Fruit fly (Drosophila melanogaster) whole organism, prepupa: ENCODE data around the gene Corp.
A peak's percentile ranks its signal among the peaks of the same experiment; 100 is the strongest.

Experiments
- CG10631 ChIP-seq: fragments of 200-800 bp; sonication (Bioruptor generic); optimal IDR thresholded peaks from 2 replicates; lab custom pipeline; 2016; ENCODE audit warnings: missing biosample characterization, missing genetic modification characterization
- CG11294 ChIP-seq: fragments of 200-800 bp; sonication (Bioruptor generic); IDR thresholded peaks from 2 replicates; pipeline ENCODE4 v1.3.6; 2022; ENCODE audit warnings: missing biosample characterization, missing genetic modification characterization
- CG11762 ChIP-seq: fragments of 200-800 bp; sonication (Bioruptor generic); optimal IDR thresholded peaks from 3 replicates; lab custom pipeline; 2016; ENCODE audit warnings: missing biosample characterization, missing genetic modification characterization; ENCODE audit not compliant: insufficient read depth
- CG11902 ChIP-seq: fragments of 200-800 bp; sonication (Bioruptor generic); optimal IDR thresholded peaks from 3 replicates; lab custom pipeline; 2016; ENCODE audit warnings: missing biosample characterization, missing genetic modification characterization
- CG15336 ChIP-seq: fragments of 200-800 bp; sonication (Bioruptor generic); IDR thresholded peaks from 2 replicates; pipeline ENCODE4 v1.3.6; 2022; ENCODE audit warnings: missing biosample characterization, missing genetic modification characterization
- CG1621 ChIP-seq: fragments of 200-800 bp; sonication (Bioruptor generic); optimal IDR thresholded peaks from 3 replicates; lab custom pipeline; 2018; ENCODE audit warnings: missing biosample characterization, mild to moderate bottlenecking, missing genetic modification characterization
- CG16779 ChIP-seq: fragments of 200-800 bp; sonication (Bioruptor generic); optimal IDR thresholded peaks from 3 replicates; lab custom pipeline; 2017; ENCODE audit warnings: missing biosample characterization, mild to moderate bottlenecking, missing genetic modification characterization
- CG6163 ChIP-seq: fragments of 200-800 bp; sonication (Bioruptor generic); IDR thresholded peaks from 3 replicates; pipeline ENCODE4 v1.3.6; 2022; ENCODE audit warnings: missing biosample characterization, missing genetic modification characterization
- CG6276 ChIP-seq: fragments of 200-800 bp; sonication (Bioruptor generic); optimal IDR thresholded peaks from 2 replicates; lab custom pipeline; 2017; ENCODE audit warnings: missing biosample characterization, mild to moderate bottlenecking, missing genetic modification characterization
- CG6792 ChIP-seq: fragments of 200-800 bp; sonication (Bioruptor generic); optimal IDR thresholded peaks from 3 replicates; lab custom pipeline; 2016; ENCODE audit warnings: missing biosample characterization, missing genetic modification characterization
- CG6808 ChIP-seq: fragments of 200-800 bp; sonication (Bioruptor generic); optimal IDR thresholded peaks from 3 replicates; lab custom pipeline; 2017; ENCODE audit warnings: missing biosample characterization, missing genetic modification characterization, mild to moderate bottlenecking, moderate library complexity, missing genetic modification reagents
- CG6854 ChIP-seq: fragments of 200-800 bp; sonication (Bioruptor generic); optimal IDR thresholded peaks from 2 replicates; lab custom pipeline; 2017; ENCODE audit warnings: missing biosample characterization, mild to moderate bottlenecking, missing genetic modification characterization
- CG7368 ChIP-seq: fragments of 200-800 bp; sonication (Bioruptor generic); optimal IDR thresholded peaks from 3 replicates; lab custom pipeline; 2016; ENCODE audit warnings: missing biosample characterization, missing genetic modification characterization
- CG8119 ChIP-seq: fragments of 200-800 bp; sonication (Bioruptor generic); IDR thresholded peaks from 3 replicates; pipeline ENCODE4 v1.3.6; 2022; ENCODE audit warnings: missing biosample characterization, missing genetic modification characterization
- CG8632 ChIP-seq: fragments of 200-800 bp; sonication (Bioruptor generic); optimal IDR thresholded peaks from 3 replicates; lab custom pipeline; 2016; ENCODE audit warnings: missing biosample characterization, missing genetic modification characterization
- Eip78C ChIP-seq: fragments of 200-800 bp; sonication (Bioruptor generic); peaks from one replicate; lab custom pipeline; 2016; ENCODE audit warnings: missing biosample characterization, missing genetic modification characterization
- Eip93F ChIP-seq: fragments of 200-800 bp; sonication (Bioruptor generic); optimal IDR thresholded peaks from 2 replicates; lab custom pipeline; 2016; ENCODE audit warnings: missing biosample characterization, mild to moderate bottlenecking, missing genetic modification characterization
- Ets21C ChIP-seq: fragments of 200-800 bp; sonication (Bioruptor generic); optimal IDR thresholded peaks from 3 replicates; lab custom pipeline; 2016; ENCODE audit warnings: missing biosample characterization, missing genetic modification characterization
- Gug ChIP-seq: fragments of 200-800 bp; sonication (Bioruptor generic); IDR thresholded peaks from 2 replicates; pipeline ENCODE4 v1.3.6; 2022; ENCODE audit warnings: missing biosample characterization, missing genetic modification characterization
- Hr38 ChIP-seq: sonication (Bioruptor generic); optimal IDR thresholded peaks from 2 replicates; lab custom pipeline; 2016; ENCODE audit warnings: missing biosample characterization, missing genetic modification characterization
- Hr39 ChIP-seq: fragments of 200-800 bp; sonication (Bioruptor generic); optimal IDR thresholded peaks from 2 replicates; lab custom pipeline; 2016; ENCODE audit warnings: missing biosample characterization, missing genetic modification characterization
- Hr4 ChIP-seq: fragments of 200-800 bp; sonication (Bioruptor generic); optimal IDR thresholded peaks from 3 replicates; lab custom pipeline; 2016; ENCODE audit warnings: missing biosample characterization, missing genetic modification characterization
- Met ChIP-seq: fragments of 200-800 bp; sonication (Bioruptor generic); optimal IDR thresholded peaks from 3 replicates; lab custom pipeline; 2016; ENCODE audit warnings: missing biosample characterization, missing genetic modification characterization
- OdsH ChIP-seq: fragments of 200-800 bp; sonication (Bioruptor generic); optimal IDR thresholded peaks from 3 replicates; lab custom pipeline; 2016; ENCODE audit warnings: missing biosample characterization, missing genetic modification characterization
- Smox ChIP-seq: fragments of 200-800 bp; sonication (Bioruptor generic); optimal IDR thresholded peaks from 3 replicates; lab custom pipeline; 2016; ENCODE audit warnings: missing biosample characterization, missing genetic modification characterization
- Sox102F ChIP-seq: fragments of 200-800 bp; sonication (Bioruptor generic); optimal IDR thresholded peaks from 2 replicates; lab custom pipeline; 2016; ENCODE audit warnings: missing biosample characterization, mild to moderate bottlenecking, missing genetic modification characterization
- Sox14 ChIP-seq: fragments of 200-800 bp; sonication (Bioruptor generic); optimal IDR thresholded peaks from 3 replicates; lab custom pipeline; 2016; ENCODE audit warnings: missing biosample characterization, missing genetic modification characterization
- achi ChIP-seq: fragments of 200-800 bp; sonication (Bioruptor generic); optimal IDR thresholded peaks from 3 replicates; lab custom pipeline; 2016; ENCODE audit warnings: missing biosample characterization, missing genetic modification characterization
- cyc ChIP-seq: fragments of 200-800 bp; sonication (Bioruptor generic); optimal IDR thresholded peaks from 3 replicates; lab custom pipeline; 2016; ENCODE audit warnings: missing biosample characterization, missing genetic modification characterization
- dsx ChIP-seq: fragments of 200-800 bp; optimal IDR thresholded peaks from 3 replicates; lab custom pipeline; 2019; ENCODE audit warnings: missing biosample characterization, mild to moderate bottlenecking, missing genetic modification characterization, moderate library complexity; ENCODE audit not compliant: poor library complexity, severe bottlenecking
- eg ChIP-seq: fragments of 200-800 bp; sonication (Bioruptor generic); IDR thresholded peaks from 3 replicates; pipeline ENCODE4 v1.3.6; 2022; ENCODE audit warnings: missing biosample characterization, missing genetic modification characterization
- esn ChIP-seq: fragments of 200-800 bp; sonication (Bioruptor generic); optimal IDR thresholded peaks from 2 replicates; lab custom pipeline; 2016; ENCODE audit warnings: missing biosample characterization, mild to moderate bottlenecking, missing genetic modification characterization, moderate library complexity
- fd59A ChIP-seq: fragments of 200-800 bp; sonication (Bioruptor generic); optimal IDR thresholded peaks from 2 replicates; lab custom pipeline; 2017; ENCODE audit warnings: missing biosample characterization, mild to moderate bottlenecking, missing genetic modification characterization, missing genetic modification reagents
- fd85E ChIP-seq: fragments of 200-800 bp; sonication (Bioruptor generic); optimal IDR thresholded peaks from 3 replicates; lab custom pipeline; 2016; ENCODE audit warnings: missing biosample characterization, missing genetic modification characterization
- fkh ChIP-seq: fragments of 200-800 bp; sonication (Bioruptor generic); optimal IDR thresholded peaks from 3 replicates; lab custom pipeline; 2017; ENCODE audit warnings: missing biosample characterization, mild to moderate bottlenecking, missing genetic modification characterization, moderate library complexity
- lz ChIP-seq: fragments of 200-800 bp; sonication (Bioruptor generic); optimal IDR thresholded peaks from 3 replicates; lab custom pipeline; 2016; ENCODE audit warnings: missing biosample characterization, missing genetic modification characterization
- net ChIP-seq: fragments of 200-800 bp; sonication (Bioruptor generic); optimal IDR thresholded peaks from 3 replicates; lab custom pipeline; 2016; ENCODE audit warnings: missing biosample characterization, missing genetic modification characterization
- pdm3 ChIP-seq: fragments of 200-800 bp; sonication (Bioruptor generic); optimal IDR thresholded peaks from 3 replicates; lab custom pipeline; 2016; ENCODE audit warnings: missing biosample characterization, missing genetic modification characterization
- salr ChIP-seq, 2 experiments: fragments of 200-800 bp; sonication (Bioruptor generic); optimal IDR thresholded peaks; 3 replicates each; lab custom pipeline; 2016 to 2018; ENCODE audit warnings: missing biosample characterization in 2 of 2, missing genetic modification characterization in 2 of 2, mild to moderate bottlenecking in 1 of 2
- spab ChIP-seq: fragments of 200-800 bp; sonication (Bioruptor generic); optimal IDR thresholded peaks from 2 replicates; lab custom pipeline; 2017; ENCODE audit warnings: missing biosample characterization, mild to moderate bottlenecking, missing genetic modification characterization, missing genetic modification reagents
- topi ChIP-seq: fragments of 200-800 bp; sonication (Bioruptor generic); optimal IDR thresholded peaks from 3 replicates; lab custom pipeline; 2016; ENCODE audit warnings: missing biosample characterization, missing genetic modification characterization
- vri ChIP-seq: fragments of 200-800 bp; sonication (Bioruptor generic); optimal IDR thresholded peaks from 3 replicates; lab custom pipeline; 2016; ENCODE audit warnings: missing biosample characterization, mild to moderate bottlenecking, missing genetic modification characterization

Corp gene

DNA sequence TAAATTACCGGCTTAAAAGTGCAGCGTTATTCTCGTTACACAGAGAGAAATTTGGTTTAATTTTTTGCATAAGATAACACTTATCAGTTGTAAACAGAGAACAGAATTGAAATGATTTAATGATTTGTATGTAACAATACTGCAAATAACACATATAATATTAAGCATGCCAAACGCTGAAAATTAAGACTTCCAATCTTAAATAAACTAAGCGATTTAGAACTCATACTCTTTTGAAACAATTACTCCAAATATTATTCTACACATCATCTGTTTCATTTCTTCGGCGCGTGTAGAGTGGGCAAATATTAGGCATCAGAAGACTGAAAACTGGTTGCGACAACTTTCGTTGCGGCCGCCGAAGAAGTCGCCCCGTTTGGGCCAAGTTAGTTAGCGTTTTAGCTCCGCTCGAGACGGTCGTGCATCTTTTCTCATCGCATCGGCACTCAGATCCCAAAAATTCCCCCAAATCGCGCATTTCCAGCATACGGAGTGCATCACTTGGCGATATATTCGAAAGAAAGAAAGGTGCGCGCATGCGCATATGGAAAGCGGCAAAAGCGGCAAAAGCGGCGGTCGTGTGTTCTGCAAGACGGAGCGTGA is 18.8 kb downstream of the Corp start, which contains the start of gene CG1632 (continued):
- peak; percentile 79 for TF ChIP-seq Ets21C (GFP tag; lab: Kevin White, UChicago)
- TF ChIP-seq topi (GFP tag; lab: Kevin White, UChicago) = peak; percentile 88
- peak; percentile 84 for TF ChIP-seq CG6163 (GFP tag; lab: Robert Waterston, UW)
- TF ChIP-seq Met (GFP tag; lab: Kevin White, UChicago) = peak; percentile 90
- peak; percentile 70 for TF ChIP-seq CG16779 (tag; lab: Kevin White, UChicago)
- TF ChIP-seq CG11294 = 0 out of 2 replicates have a peak, but pooled peaks have one; percentile 36
- TF ChIP-seq Eip93F (GFP tag; lab: Kevin White, UChicago) = no peak
- no peak for TF ChIP-seq fkh (GFP tag; lab: Kevin White, UChicago)
- peak; percentile 85 for TF ChIP-seq Hr4 (GFP tag; lab: Kevin White, UChicago)
- TF ChIP-seq CG15336 (GFP tag; lab: Robert Waterston, UW) = peak; percentile 88
- peak; percentile 64 for TF ChIP-seq CG8632
- TF ChIP-seq Hr38 = no peak
- peak; percentile 70 for TF ChIP-seq CG7368 (GFP tag; lab: Kevin White, UChicago)
- TF ChIP-seq vri = peak; percentile 72

DNA sequence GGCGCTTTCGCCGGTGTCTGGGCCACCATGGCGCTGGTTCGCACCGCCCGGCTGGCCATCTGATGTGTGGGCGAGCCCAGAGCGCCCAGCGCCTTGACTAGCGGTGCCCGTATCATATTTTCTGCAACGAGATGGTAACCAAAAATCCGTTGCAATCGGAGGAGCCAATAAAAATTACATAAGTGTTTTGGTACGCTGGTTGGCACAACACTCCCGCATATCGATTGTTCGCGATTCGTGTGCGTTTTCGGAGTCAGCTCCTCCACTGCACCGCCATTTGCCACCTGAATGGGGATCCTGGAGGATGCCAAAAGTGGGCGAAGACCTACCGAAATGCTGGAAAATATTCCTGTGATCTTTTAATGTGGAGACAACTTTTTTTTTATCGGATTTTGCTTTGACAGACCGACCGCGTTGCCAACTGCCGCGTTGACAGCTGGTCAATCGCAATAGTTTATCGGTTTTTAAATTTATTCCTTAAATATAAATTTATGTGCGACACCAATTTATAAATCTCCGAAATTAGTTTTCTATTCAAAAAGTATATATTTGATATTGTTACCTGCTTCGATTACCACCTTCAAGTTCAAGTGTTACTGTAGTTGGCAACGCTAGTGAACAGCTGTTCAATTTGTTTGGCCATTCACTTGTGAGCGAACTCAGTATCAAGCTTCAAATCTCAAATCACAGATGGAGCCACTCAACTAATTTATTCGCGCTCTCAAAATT is 19.8 kb downstream of the Corp start, which contains the start of gene ND-75:
TSS of gene ND-75 (minus strand) at position 420 of the 729 bp plus-strand sequence.
- no peak for TF ChIP-seq CG6163 (GFP tag; lab: Robert Waterston, UW)
- peak; percentile 46 for TF ChIP-seq vri
- no peak for TF ChIP-seq CG10631 (GFP tag; lab: Kevin White, UChicago)
- TF ChIP-seq achi (GFP tag; lab: Kevin White, UChicago) = peak; percentile 100
- TF ChIP-seq Sox102F (GFP tag; lab: Kevin White, UChicago) = no peak
- no peak for TF ChIP-seq CG8119 (GFP tag; lab: Robert Waterston, UW)
- no peak for TF ChIP-seq Met (GFP tag; lab: Kevin White, UChicago)
- no peak for TF ChIP-seq Sox14 (GFP tag; lab: Kevin White, UChicago)
- no peak for TF ChIP-seq fd59A (GFP tag; lab: Kevin White, UChicago)
- no peak for TF ChIP-seq salr (GFP tag; optimal IDR thresholded peaks at IDR 0.05; lab: Kevin White, UChicago)
- no peak for TF ChIP-seq CG15336 (GFP tag; lab: Robert Waterston, UW)
- no peak for TF ChIP-seq Eip93F (GFP tag; lab: Kevin White, UChicago)
- TF ChIP-seq eg = no peak
- TF ChIP-seq esn (GFP tag; lab: Kevin White, UChicago) = no peak
- TF ChIP-seq CG6276 (GFP tag; lab: Kevin White, UChicago) = no peak
- no peak for TF ChIP-seq spab (GFP tag; lab: Kevin White, UChicago)
- no peak for TF ChIP-seq cyc
- peak; percentile 63 for TF ChIP-seq Eip78C (GFP tag; lab: Kevin White, UChicago)
- no peak for TF ChIP-seq topi (GFP tag; lab: Kevin White, UChicago)

DNA sequence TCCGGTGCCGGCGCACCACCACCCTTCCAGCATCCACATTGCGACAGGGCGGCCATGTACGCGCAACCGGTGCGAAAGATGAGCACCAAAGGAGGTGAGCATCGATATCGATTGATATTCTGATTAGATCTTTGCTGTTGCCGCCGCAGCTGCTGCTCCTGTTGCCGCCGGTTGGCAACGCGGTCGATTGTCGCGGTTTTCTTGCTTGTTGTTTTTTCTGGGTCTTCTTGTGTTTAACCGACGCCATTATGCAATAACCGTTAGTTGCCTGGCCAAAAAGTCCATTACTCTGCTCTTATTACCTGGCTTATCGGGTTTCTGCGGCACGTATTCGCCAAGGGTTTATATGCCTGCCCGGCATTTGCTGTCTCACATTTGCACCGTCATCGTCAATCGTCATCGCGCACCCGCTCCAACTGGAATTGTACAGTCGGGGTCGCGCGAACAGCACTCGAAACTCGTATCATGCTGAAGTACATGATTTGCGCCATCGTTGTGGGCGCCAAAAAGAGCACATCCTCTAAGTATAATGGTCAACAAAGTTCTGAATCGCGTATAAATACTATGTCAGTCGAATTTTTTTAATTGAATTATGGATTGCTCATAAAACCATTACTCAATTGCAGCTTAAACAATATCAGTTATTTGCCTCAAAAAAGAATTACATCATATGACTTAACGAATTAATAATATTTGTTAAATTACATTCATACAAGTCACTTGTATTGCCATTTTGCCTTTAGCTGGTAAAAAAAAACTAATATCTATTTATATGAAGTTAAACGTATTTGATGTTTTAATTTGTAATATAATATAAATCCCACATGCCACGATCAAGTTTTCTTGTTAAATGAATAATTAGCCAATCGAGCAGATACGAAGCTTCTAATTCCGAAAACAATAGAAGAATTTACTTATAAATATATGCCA is 27.0 kb downstream of the Corp start, which contains the start of gene sni:
TSS of gene sni (minus strand) at position 51 of the 930 bp plus-strand sequence.
- no peak for TF ChIP-seq CG6854
- peak; percentile 69 for TF ChIP-seq vri
- no peak for TF ChIP-seq CG1621 (tag; lab: Kevin White, UChicago)
- peak; percentile 23 for TF ChIP-seq CG11902 (GFP tag; lab: Kevin White, UChicago)
- TF ChIP-seq CG7368 (GFP tag; lab: Kevin White, UChicago) = peak; percentile 8
- TF ChIP-seq fd85E (GFP tag; lab: Kevin White, UChicago) = no peak
- peak; percentile 22 for TF ChIP-seq dsx (GFP tag; lab: Kevin White, UChicago)
- peak; percentile 58 for TF ChIP-seq CG6792 (GFP tag; lab: Kevin White, UChicago)
- peak; percentile 28 for TF ChIP-seq net (GFP tag; lab: Kevin White, UChicago)
- TF ChIP-seq Gug = peak; percentile 57
- no peak for TF ChIP-seq Hr4 (GFP tag; lab: Kevin White, UChicago)
- peak; percentile 13 for TF ChIP-seq CG16779 (tag; lab: Kevin White, UChicago)
- TF ChIP-seq Sox102F (GFP tag; lab: Kevin White, UChicago) = peak; percentile 63
- peak; percentile 49 for TF ChIP-seq lz (GFP tag; lab: Kevin White, UChicago)
- TF ChIP-seq pdm3 (GFP tag; lab: Kevin White, UChicago) = peak; percentile 54
- peak; percentile 63 for TF ChIP-seq Met (GFP tag; lab: Kevin White, UChicago)
- TF ChIP-seq OdsH (GFP tag; lab: Kevin White, UChicago) = no peak
- TF ChIP-seq Hr39 (GFP tag; lab: Kevin White, UChicago) = peak; percentile 54
- peak; percentile 4 for TF ChIP-seq CG6808
- peak; percentile 65 for TF ChIP-seq topi (GFP tag; lab: Kevin White, UChicago)
- no peak for TF ChIP-seq CG11762
- TF ChIP-seq Smox (GFP tag; lab: Kevin White, UChicago) = peak; percentile 59
- no peak for TF ChIP-seq CG11294
- TF ChIP-seq Hr38 = no peak
